Worm (Caenorhabditis elegans) whole organism, midembryonic: ENCODE measurements around the gene srw-141.
"Not testable (repeated sequence)": the region's sequence is repeated elsewhere in the genome, so short reads cannot be mapped to it uniquely, and the experiment has no call there.

Experiments
- T22C8.4 ChIP-seq: fragments of 200-800 bp; sonication (Bioruptor generic); IDR thresholded peaks from 2 replicates; pipeline ENCODE4 v1.3.6; 2022; ENCODE audit warnings: missing genetic modification characterization, missing compliant biosample characterization
- cog-1 ChIP-seq: sonication (generic microtip); optimal IDR thresholded peaks from 2 replicates; lab custom pipeline; 2016; ENCODE audit warnings: missing genetic modification characterization, missing compliant biosample characterization
- flt-1 ChIP-seq: fragments of 200-800 bp; sonication (Bioruptor generic); IDR thresholded peaks from 2 replicates; pipeline ENCODE4 v1.3.6; 2022; ENCODE audit warnings: missing genetic modification characterization, missing compliant biosample characterization
- klf-2 ChIP-seq: fragments of 200-800 bp; sonication (Bioruptor generic); conservative IDR thresholded peaks from 2 replicates; pipeline ENCODE4 v1.3.6; 2022; ENCODE audit warnings: missing genetic modification reagents, missing genetic modification characterization, missing compliant biosample characterization
- med-1 ChIP-seq: sonication (generic microtip); optimal IDR thresholded peaks from 2 replicates; lab custom pipeline; 2017; ENCODE audit warnings: missing genetic modification characterization, mild to moderate bottlenecking, missing compliant biosample characterization, antibody characterized with exemption, missing genetic modification reagents; ENCODE audit not compliant: insufficient read depth
- ref-1 ChIP-seq: fragments of 200-800 bp; sonication (Bioruptor generic); conservative IDR thresholded peaks from 2 replicates; pipeline ENCODE4 v1.3.6; 2022; ENCODE audit warnings: missing genetic modification reagents, missing genetic modification characterization, missing compliant biosample characterization
- tab-1 ChIP-seq: fragments of 200-800 bp; sonication (Bioruptor generic); IDR thresholded peaks from 2 replicates; pipeline ENCODE4 v1.3.6; 2022; ENCODE audit warnings: missing genetic modification characterization, missing compliant biosample characterization
- ztf-23 ChIP-seq: fragments of 200-800 bp; sonication (Bioruptor generic); IDR thresholded peaks from 2 replicates; pipeline ENCODE4 v1.3.6; 2022; ENCODE audit warnings: missing genetic modification reagents, missing genetic modification characterization, missing compliant biosample characterization
- ztf-29 ChIP-seq: fragments of 200-800 bp; sonication (Bioruptor generic); IDR thresholded peaks from 2 replicates; pipeline ENCODE4 v1.3.6; 2022; ENCODE audit warnings: missing genetic modification reagents, missing genetic modification characterization, missing compliant biosample characterization

The srw-141 gene

ce11 chrV:2938497-2938896 lies at the start of gene srw-141:
TSS of gene srw-141 (minus strand) at chrV:2938597.
- TF ChIP-seq flt-1 (GFP tag; lab: Robert Waterston, UW) (no peak), ztf-23 (GFP tag; lab: Robert Waterston, UW) (no peak), tab-1 (GFP tag; lab: Robert Waterston, UW) (no peak), med-1 (no peak), cog-1 (no peak), klf-2 (GFP tag; lab: Robert Waterston, UW) (no peak), ref-1 (no peak), ztf-29 (GFP tag; lab: Robert Waterston, UW) (no peak), T22C8.4 (no peak)

ce11 chrV:2987407-2987806 lies 49.0 kb upstream of the srw-141 start, which contains the start of gene srh-85:
TSS of gene srh-85 (minus strand) at chrV:2987507.
- TF ChIP-seq tab-1 (GFP tag; lab: Robert Waterston, UW): no peak
- TF ChIP-seq med-1: no peak
- no peak for TF ChIP-seq flt-1 (GFP tag; lab: Robert Waterston, UW)
- no peak for TF ChIP-seq cog-1
- no peak for TF ChIP-seq ref-1

- no peak for TF ChIP-seq klf-2 (GFP tag; lab: Robert Waterston, UW)
- no peak for TF ChIP-seq med-1
- TF ChIP-seq flt-1 (GFP tag; lab: Robert Waterston, UW): no peak
- TF ChIP-seq ref-1: no peak
- TF ChIP-seq T22C8.4: no peak
- no peak for TF ChIP-seq cog-1
- no peak for TF ChIP-seq ztf-29 (GFP tag; lab: Robert Waterston, UW)
- TF ChIP-seq tab-1 (GFP tag; lab: Robert Waterston, UW): no peak
- TF ChIP-seq ztf-23 (GFP tag; lab: Robert Waterston, UW): no peak
These were observed 46.9 kb upstream of the srw-141 start, which contains the start of gene srw-139 for ce11 chrV:2985309-2985708. TSS of gene srw-139 (minus strand) at chrV:2985409.

ce11 chrV:2983351-2983750 lies 45.0 kb upstream of the srw-141 start, which contains the start of gene srw-117:
TSS of gene srw-117 (minus strand) at chrV:2983451.
- TF ChIP-seq flt-1 (GFP tag; lab: Robert Waterston, UW) (no peak), T22C8.4 (no peak), ztf-29 (GFP tag; lab: Robert Waterston, UW) (no peak), ztf-23 (GFP tag; lab: Robert Waterston, UW) (no peak), klf-2 (GFP tag; lab: Robert Waterston, UW) (no peak), med-1 (no peak), cog-1 (no peak), ref-1 (no peak), tab-1 (GFP tag; lab: Robert Waterston, UW) (no peak)

- TF ChIP-seq tab-1 (GFP tag; lab: Robert Waterston, UW) (no peak), flt-1 (GFP tag; lab: Robert Waterston, UW) (no peak), ref-1 (no peak), T22C8.4 (no peak)
These were observed 41.6 kb upstream of the srw-141 start, which contains the start of gene srw-118 for ce11 chrV:2979978-2980377. TSS of gene srw-118 (minus strand) at chrV:2980078.

ce11 chrV:2976287-2976686 lies 37.9 kb upstream of the srw-141 start, which contains the start of gene srw-124:
TSS of gene srw-124 (plus strand) at chrV:2976587.
- TF ChIP-seq ref-1 (no peak), tab-1 (GFP tag; lab: Robert Waterston, UW) (no peak), klf-2 (GFP tag; lab: Robert Waterston, UW) (no peak), T22C8.4 (no peak), med-1 (no peak), flt-1 (GFP tag; lab: Robert Waterston, UW) (no peak)

ce11 chrV:2975285-2975684 lies 36.9 kb upstream of the srw-141 start, which contains the start of gene srw-123:
TSS of gene srw-123 (minus strand) at chrV:2975385.
- TF ChIP-seq med-1; tab-1 (GFP tag; lab: Robert Waterston, UW); ztf-23 (GFP tag; lab: Robert Waterston, UW): not testable (repeated sequence)

- TF ChIP-seq ref-1 (no peak), T22C8.4 (no peak), ztf-29 (GFP tag; lab: Robert Waterston, UW) (no peak), flt-1 (GFP tag; lab: Robert Waterston, UW) (no peak)
These were observed 33.1 kb upstream of the srw-141 start, which contains the start of gene srw-129 for ce11 chrV:2971307-2971999. TSS of gene srw-129 (plus strand) at chrV:2971949.

- no peak for TF ChIP-seq ztf-23 (GFP tag; lab: Robert Waterston, UW)
- no peak for TF ChIP-seq ztf-29 (GFP tag; lab: Robert Waterston, UW)
- no peak for TF ChIP-seq flt-1 (GFP tag; lab: Robert Waterston, UW)
- TF ChIP-seq klf-2 (GFP tag; lab: Robert Waterston, UW): no peak
- no peak for TF ChIP-seq ref-1
- no peak for TF ChIP-seq med-1
These were observed 26.4 kb upstream of the srw-141 start, which contains the start of gene srh-88 for ce11 chrV:2964786-2965185. TSS of gene srh-88 (minus strand) at chrV:2964886.

- TF ChIP-seq klf-2 (GFP tag; lab: Robert Waterston, UW) (no peak), flt-1 (GFP tag; lab: Robert Waterston, UW) (no peak), ztf-29 (GFP tag; lab: Robert Waterston, UW) (no peak), ztf-23 (GFP tag; lab: Robert Waterston, UW) (no peak), T22C8.4 (no peak), med-1 (no peak), tab-1 (GFP tag; lab: Robert Waterston, UW) (no peak), ref-1 (no peak), cog-1 (no peak)
These were observed 24.6 kb upstream of the srw-141 start, which contains the start of gene srw-138 for ce11 chrV:2962960-2963359. TSS of gene srw-138 (minus strand) at chrV:2963060.

ce11 chrV:2960894-2961293 lies 22.5 kb upstream of the srw-141 start, which contains the start of gene srw-144:
TSS of gene srw-144 (minus strand) at chrV:2960994.
- TF ChIP-seq tab-1 (GFP tag; lab: Robert Waterston, UW) (no peak), klf-2 (GFP tag; lab: Robert Waterston, UW) (no peak), ztf-29 (GFP tag; lab: Robert Waterston, UW) (no peak), ztf-23 (GFP tag; lab: Robert Waterston, UW) (no peak), flt-1 (GFP tag; lab: Robert Waterston, UW) (no peak), T22C8.4 (no peak), cog-1 (no peak), med-1 (no peak)
